Worm (Caenorhabditis elegans) whole organism, L2 larva: Measurements from ENCODE around the gene F13H10.3.

Experiments
- C34F6.9 ChIP-seq: fragments of 150-350 bp; optimal IDR thresholded peaks from 2 replicates; lab custom pipeline; 2014; ENCODE audit warnings: missing biosample characterization, missing genetic modification characterization
- F13H6.1 ChIP-seq: sonication (generic microtip); optimal IDR thresholded peaks from 2 replicates; lab custom pipeline; 2016; ENCODE audit warnings: missing genetic modification characterization, missing compliant biosample characterization
- R02D3.7 ChIP-seq: fragments of 150-350 bp; optimal IDR thresholded peaks from 2 replicates; lab custom pipeline; 2014; ENCODE audit warnings: missing biosample characterization, missing genetic modification characterization
- Y55F3AM.14 ChIP-seq: fragments of 200-800 bp; sonication (Bioruptor generic); optimal IDR thresholded peaks from 2 replicates; lab custom pipeline; 2018; ENCODE audit warnings: mild to moderate bottlenecking, missing genetic modification characterization, missing compliant biosample characterization
- ZK546.5 ChIP-seq: sonication (generic microtip); optimal IDR thresholded peaks from 2 replicates; lab custom pipeline; 2017; ENCODE audit warnings: missing biosample characterization, missing genetic modification characterization
- aly-2 ChIP-seq: fragments of 150-350 bp; optimal IDR thresholded peaks from 2 replicates; lab custom pipeline; 2014; ENCODE audit warnings: missing biosample characterization, missing genetic modification characterization
- ama-1 ChIP-seq: fragments of 150-350 bp; optimal IDR thresholded peaks from 2 replicates; lab custom pipeline; 2018; ENCODE audit warnings: inconsistent platforms
- blmp-1 ChIP-seq: sonication (generic microtip); optimal IDR thresholded peaks from 2 replicates; lab custom pipeline; 2017; ENCODE audit warnings: missing genetic modification characterization, mild to moderate bottlenecking, missing compliant biosample characterization, antibody characterized with exemption, moderate library complexity; ENCODE audit not compliant: insufficient read depth
- ceh-16 ChIP-seq: fragments of 150-350 bp; optimal IDR thresholded peaks from 2 replicates; lab custom pipeline; 2014; ENCODE audit warnings: missing biosample characterization, missing genetic modification characterization
- crh-2 ChIP-seq: sonication (generic microtip); optimal IDR thresholded peaks from 2 replicates; lab custom pipeline; 2017; ENCODE audit warnings: missing biosample characterization, missing genetic modification characterization
- dmd-4 ChIP-seq: sonication (generic microtip); optimal IDR thresholded peaks from 2 replicates; lab custom pipeline; 2017; ENCODE audit warnings: missing biosample characterization, missing genetic modification characterization
- egl-27 ChIP-seq: sonication (generic microtip); optimal IDR thresholded peaks from 3 replicates; lab custom pipeline; 2017; ENCODE audit warnings: missing biosample characterization, missing genetic modification reagents, missing genetic modification characterization
- elt-1 ChIP-seq: fragments of 150-350 bp; optimal IDR thresholded peaks from 2 replicates; lab custom pipeline; 2014; ENCODE audit warnings: missing biosample characterization, missing genetic modification characterization
- elt-3 ChIP-seq: sonication (generic microtip); optimal IDR thresholded peaks from 2 replicates; lab custom pipeline; 2017; ENCODE audit warnings: missing biosample characterization, missing genetic modification characterization
- fos-1 ChIP-seq: fragments of 150-350 bp; optimal IDR thresholded peaks from 2 replicates; lab custom pipeline; 2014; ENCODE audit warnings: missing biosample characterization, missing genetic modification characterization
- gmeb-1 ChIP-seq: fragments of 150-350 bp; optimal IDR thresholded peaks from 2 replicates; lab custom pipeline; 2014; ENCODE audit warnings: missing biosample characterization, missing genetic modification characterization
- lin-11 ChIP-seq: fragments of 150-350 bp; sonication (generic microtip); optimal IDR thresholded peaks from 2 replicates; lab custom pipeline; 2014; ENCODE audit warnings: missing biosample characterization, missing genetic modification characterization, inconsistent platforms, mixed read lengths
- lin-13 ChIP-seq: fragments of 150-350 bp; optimal IDR thresholded peaks from 2 replicates; lab custom pipeline; 2014; ENCODE audit warnings: missing biosample characterization, missing genetic modification reagents, missing genetic modification characterization
- lin-39 ChIP-seq: fragments of 150-350 bp; optimal IDR thresholded peaks from 2 replicates; lab custom pipeline; 2014; ENCODE audit warnings: missing biosample characterization, missing genetic modification reagents, missing genetic modification characterization
- lsy-2 ChIP-seq, 2 experiments: fragments of 150-350 bp in 1 of 2; sonication (generic microtip) in 1 of 2; optimal IDR thresholded peaks; 2 replicates each; lab custom pipeline; 2014 to 2017; ENCODE audit warnings: missing biosample characterization in 2 of 2, missing genetic modification characterization in 2 of 2
- mab-5 ChIP-seq: fragments of 150-350 bp; optimal IDR thresholded peaks from 2 replicates; lab custom pipeline; 2014; ENCODE audit warnings: missing biosample characterization, missing genetic modification characterization
- mbf-1 ChIP-seq: sonication (generic microtip); optimal IDR thresholded peaks from 2 replicates; lab custom pipeline; 2017; ENCODE audit warnings: missing biosample characterization, missing genetic modification characterization
- mdl-1 ChIP-seq, 2 experiments: fragments of 150-350 bp in 1 of 2; sonication (generic microtip) in 1 of 2; optimal IDR thresholded peaks; 2 replicates each; lab custom pipeline; 2017; ENCODE audit warnings: missing biosample characterization in 2 of 2, missing genetic modification characterization in 2 of 2
- nhr-10 ChIP-seq: sonication (generic microtip); optimal IDR thresholded peaks from 2 replicates; lab custom pipeline; 2017; ENCODE audit warnings: missing biosample characterization, missing genetic modification characterization
- nhr-11 ChIP-seq: fragments of 150-350 bp; optimal IDR thresholded peaks from 2 replicates; lab custom pipeline; 2014; ENCODE audit warnings: missing biosample characterization, missing genetic modification characterization
- nhr-12 ChIP-seq: fragments of 150-350 bp; optimal IDR thresholded peaks from 2 replicates; lab custom pipeline; 2014; ENCODE audit warnings: missing biosample characterization, missing genetic modification characterization
- nhr-129 ChIP-seq: fragments of 150-350 bp; optimal IDR thresholded peaks from 2 replicates; lab custom pipeline; 2014; ENCODE audit warnings: missing biosample characterization, missing genetic modification characterization
- nhr-21 ChIP-seq: fragments of 150-350 bp; optimal IDR thresholded peaks from 2 replicates; lab custom pipeline; 2014; ENCODE audit warnings: missing biosample characterization, missing genetic modification characterization
- nhr-23 ChIP-seq: fragments of 150-350 bp; optimal IDR thresholded peaks from 2 replicates; lab custom pipeline; 2014; ENCODE audit warnings: missing biosample characterization, missing genetic modification reagents, missing genetic modification characterization
- nhr-237 ChIP-seq: fragments of 150-350 bp; optimal IDR thresholded peaks from 2 replicates; lab custom pipeline; 2014; ENCODE audit warnings: missing biosample characterization, missing genetic modification characterization
- nhr-25 ChIP-seq: fragments of 150-350 bp; sonication (generic microtip); optimal IDR thresholded peaks from 3 replicates; lab custom pipeline; 2014; ENCODE audit warnings: missing biosample characterization, missing genetic modification characterization
- nhr-6 ChIP-seq: fragments of 150-350 bp; optimal IDR thresholded peaks from 2 replicates; lab custom pipeline; 2014; ENCODE audit warnings: missing biosample characterization, missing genetic modification characterization
- peb-1 ChIP-seq: fragments of 150-350 bp; optimal IDR thresholded peaks from 2 replicates; lab custom pipeline; 2014; ENCODE audit warnings: missing biosample characterization, missing genetic modification characterization
- skn-1 ChIP-seq: sonication (generic microtip); optimal IDR thresholded peaks from 2 replicates; lab custom pipeline; 2017; ENCODE audit warnings: missing biosample characterization, missing genetic modification characterization
- sma-3 ChIP-seq: sonication (generic microtip); optimal IDR thresholded peaks from 2 replicates; lab custom pipeline; 2016; ENCODE audit warnings: missing genetic modification reagents, missing genetic modification characterization, missing compliant biosample characterization
- sma-9 ChIP-seq, 2 experiments: fragments of 150-350 bp in 1 of 2; sonication (generic microtip) in 1 of 2; optimal IDR thresholded peaks; 2 replicates each; lab custom pipeline; 2014 to 2016; ENCODE audit warnings: missing genetic modification characterization in 2 of 2, mild to moderate bottlenecking in 1 of 2, missing biosample characterization in 1 of 2, missing compliant biosample characterization in 1 of 2, missing genetic modification reagents in 1 of 2, moderate library complexity in 1 of 2
- snpc-4 ChIP-seq: fragments of 150-350 bp; optimal IDR thresholded peaks from 2 replicates; lab custom pipeline; 2014; ENCODE audit warnings: missing biosample characterization, missing genetic modification characterization
- unc-39 ChIP-seq: fragments of 150-350 bp; optimal IDR thresholded peaks from 2 replicates; lab custom pipeline; 2014; ENCODE audit warnings: missing biosample characterization, missing genetic modification characterization
- unc-55 ChIP-seq: fragments of 150-350 bp; sonication (generic microtip); optimal IDR thresholded peaks from 3 replicates; lab custom pipeline; 2014; ENCODE audit warnings: missing biosample characterization, missing genetic modification reagents, missing genetic modification characterization
- unc-62 ChIP-seq: fragments of 150-350 bp; optimal IDR thresholded peaks from 2 replicates; lab custom pipeline; 2014; ENCODE audit warnings: missing biosample characterization, missing genetic modification reagents, missing genetic modification characterization
- ztf-1 ChIP-seq: fragments of 200-800 bp; sonication (Bioruptor generic); conservative IDR thresholded peaks from 2 replicates; pipeline ENCODE4 v1.3.6; 2022; ENCODE audit warnings: missing genetic modification characterization, missing compliant biosample characterization
- ztf-11 ChIP-seq: sonication (generic microtip); optimal IDR thresholded peaks from 2 replicates; lab custom pipeline; 2017; ENCODE audit warnings: missing biosample characterization, missing genetic modification characterization
- ztf-4 ChIP-seq: fragments of 150-350 bp; optimal IDR thresholded peaks from 2 replicates; lab custom pipeline; 2014; ENCODE audit warnings: missing biosample characterization, missing genetic modification characterization

Gene F13H10.3

DNA sequence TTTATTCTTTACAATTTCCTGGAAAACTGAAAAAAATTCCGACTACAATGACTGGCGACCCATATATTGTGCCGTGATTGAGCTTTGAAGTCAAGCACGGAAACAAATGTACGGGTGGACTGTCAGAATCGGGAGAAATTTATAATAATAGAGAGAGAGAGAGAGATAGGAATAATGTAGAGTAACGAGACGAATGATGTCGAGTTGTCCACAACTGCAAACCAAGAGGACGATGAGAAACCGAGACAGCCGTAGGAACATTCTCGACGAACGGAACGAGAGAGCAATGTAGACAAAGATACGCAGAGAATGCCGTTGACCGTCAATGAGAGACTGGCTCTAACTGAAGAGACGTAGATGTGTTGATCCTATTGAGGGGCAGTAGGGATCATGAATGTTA is 11.8 kb upstream of the F13H10.3 start (continued):
- TF ChIP-seq peb-1 (peak; percentile 70), lin-39 (no peak), nhr-12 (tag; lab: Kevin White, UChicago) (no peak), nhr-11 (no peak), ztf-11 (tag; lab: Kevin White, UChicago) (no peak), nhr-129 (peak; percentile 95), nhr-237 (tag; lab: Kevin White, UChicago) (no peak), elt-1 (tag; lab: Kevin White, UChicago) (no peak), unc-62 (GFP tag; lab: Kevin White, UChicago) (peak; percentile 2), snpc-4 (tag; lab: Kevin White, UChicago) (peak; percentile 28), Y55F3AM.14 (GFP tag; lab: Kevin White, UChicago) (peak; percentile 53), nhr-10 (no peak), C34F6.9 (tag; lab: Kevin White, UChicago) (peak; percentile 90), unc-55 (peak; percentile 87), gmeb-1 (tag; lab: Kevin White, UChicago) (peak; percentile 53), crh-2 (peak; percentile 95), nhr-21 (peak; percentile 69)

DNA sequence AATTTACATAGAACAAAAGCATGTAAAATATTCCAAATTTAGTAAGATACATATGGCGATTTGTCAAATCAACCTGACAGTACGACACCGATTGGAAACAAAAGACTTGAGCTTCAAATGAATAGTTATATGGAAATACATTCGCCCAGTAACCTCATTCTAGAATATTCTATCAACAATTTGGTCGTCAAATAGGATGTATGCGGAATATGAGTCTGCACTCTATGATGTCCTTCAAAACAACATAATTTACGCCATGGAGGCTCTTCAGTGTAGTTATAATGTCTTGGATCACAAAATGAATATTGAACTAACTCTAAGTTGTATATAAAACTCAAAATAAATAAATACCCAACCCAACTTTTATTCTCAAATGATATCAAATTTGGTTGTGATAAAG is 10.9 kb upstream of the F13H10.3 start:
- no peak for TF ChIP-seq mbf-1 (tag; lab: Kevin White, UChicago)
- no peak for TF ChIP-seq unc-39 (tag; lab: Kevin White, UChicago)
- TF ChIP-seq gmeb-1 (tag; lab: Kevin White, UChicago) = no peak
- no peak for TF ChIP-seq nhr-23 (tag; lab: Kevin White, UChicago)
- no peak for TF ChIP-seq ceh-16 (tag; lab: Kevin White, UChicago)
- no peak for TF ChIP-seq nhr-12 (tag; lab: Kevin White, UChicago)
- TF ChIP-seq nhr-11 = no peak
- peak in 1 of 2 experiments; percentile 58 for TF ChIP-seq lsy-2 (tag; optimal IDR thresholded peaks at IDR 0.05; lab: Kevin White, UChicago)
- TF ChIP-seq nhr-237 (tag; lab: Kevin White, UChicago) = no peak
- TF ChIP-seq ztf-11 (tag; lab: Kevin White, UChicago) = no peak
- TF ChIP-seq ztf-4 = peak; percentile 48
- TF ChIP-seq F13H6.1 = no peak
- TF ChIP-seq mab-5 (tag; lab: Kevin White, UChicago) = no peak
- no peak for TF ChIP-seq aly-2 (tag; lab: Kevin White, UChicago)
- TF ChIP-seq ztf-1 (GFP tag; lab: Robert Waterston, UW) = no peak
- no peak for TF ChIP-seq lin-13
- TF ChIP-seq egl-27 (tag; lab: Kevin White, UChicago) = no peak
- TF ChIP-seq nhr-6 (tag; lab: Kevin White, UChicago) = no peak
- no peak for TF ChIP-seq lin-39
- TF ChIP-seq nhr-21 = no peak
- peak; percentile 46 for TF ChIP-seq nhr-129
- no peak for TF ChIP-seq R02D3.7 (tag; lab: Kevin White, UChicago)
- TF ChIP-seq peb-1 = no peak
- peak; percentile 22 for TF ChIP-seq crh-2
- TF ChIP-seq mdl-1 (tag; optimal IDR thresholded peaks at IDR 0.05; lab: Kevin White, UChicago) = no peak
- TF ChIP-seq skn-1 (tag; lab: Kevin White, UChicago) = no peak
- no peak for TF ChIP-seq nhr-25
- peak; percentile 40 for TF ChIP-seq unc-55
- no peak for TF ChIP-seq elt-1 (tag; lab: Kevin White, UChicago)
- TF ChIP-seq unc-62 (GFP tag; lab: Kevin White, UChicago) = no peak
- no peak for TF ChIP-seq ZK546.5 (tag; lab: Kevin White, UChicago)
- TF ChIP-seq elt-3 (tag; lab: Kevin White, UChicago) = no peak
- TF ChIP-seq lin-11 (tag; lab: Kevin White, UChicago) = no peak
- TF ChIP-seq sma-3 (GFP tag; lab: Kevin White, UChicago) = no peak
- no peak for TF ChIP-seq dmd-4 (tag; lab: Kevin White, UChicago)
- peak; percentile 27 for TF ChIP-seq sma-9 (GFP tag; optimal IDR thresholded peaks at IDR 0.05; lab: Kevin White, UChicago)
- no peak for TF ChIP-seq sma-9 (tag; optimal IDR thresholded peaks at IDR 0.05; lab: Kevin White, UChicago)
- no peak for TF ChIP-seq snpc-4 (tag; lab: Kevin White, UChicago)
- TF ChIP-seq blmp-1 (tag; lab: Kevin White, UChicago) = no peak
- no peak for TF ChIP-seq ama-1 (lab: Kevin White, UChicago)
- TF ChIP-seq fos-1 (tag; lab: Kevin White, UChicago) = no peak
- peak; percentile 63 for TF ChIP-seq C34F6.9 (tag; lab: Kevin White, UChicago)
